Worm (Caenorhabditis elegans): ENCODE measurements around the gene F46F5.16.

F46F5.16 gene

DNA sequence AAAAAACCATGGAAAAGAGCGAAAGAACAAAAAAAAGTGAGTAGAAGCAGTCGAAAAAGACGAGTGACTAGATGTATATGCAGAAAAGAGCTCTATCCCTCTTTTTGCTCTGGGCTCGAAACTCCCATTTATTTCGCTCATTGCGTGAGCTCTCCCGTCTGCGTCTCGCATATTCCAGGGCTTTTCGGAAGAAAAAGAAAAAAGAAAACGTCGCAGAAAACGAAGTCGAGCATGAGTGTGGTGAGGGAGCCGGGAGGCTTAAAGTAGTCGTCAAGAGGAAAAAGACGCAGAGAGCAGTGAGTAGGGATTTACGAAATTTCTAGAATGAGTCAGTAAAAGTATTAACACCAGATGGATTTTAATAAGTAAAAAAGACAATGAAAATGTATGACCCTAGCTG, 27.2 kb upstream of the F46F5.16 start:
- peak; percentile 45 for TF ChIP-seq skn-1 (tag; optimal IDR thresholded peaks at IDR 0.05)
- TF ChIP-seq rnt-1 (tag; optimal IDR thresholded peaks at IDR 0.05), result peak; percentile 28
- peak; percentile 27 for TF ChIP-seq tbx-2 (tag; optimal IDR thresholded peaks at IDR 0.05)
- peak; percentile 61 for TF ChIP-seq fkh-10 (GFP tag; optimal IDR thresholded peaks at IDR 0.05)
- TF ChIP-seq nhr-47 (tag; optimal IDR thresholded peaks at IDR 0.05), result peak; percentile 60
- TF ChIP-seq lin-14 (GFP tag; optimal IDR thresholded peaks at IDR 0.05), result peak; percentile 85
- TF ChIP-seq nhr-11 (tag; optimal IDR thresholded peaks at IDR 0.05), result no peak
- TF ChIP-seq nhr-71 (tag; optimal IDR thresholded peaks at IDR 0.05), result peak; percentile 68
- no peak; the same call in 1 of the 2 replicates for TF ChIP-seq isw-1 (GFP tag; IDR thresholded peaks at IDR 0.05)
- TF ChIP-seq efl-1 (optimal IDR thresholded peaks at IDR 0.05), result peak; percentile 33 to 35
- TF ChIP-seq efl-1 (GFP tag; optimal IDR thresholded peaks at IDR 0.05 in 1 of 2), result peak in 1 of 2 experiments; percentile 81
- TF ChIP-seq unc-98 (GFP tag; IDR thresholded peaks at IDR 0.05), result no peak
- TF ChIP-seq xbp-1 (tag; optimal IDR thresholded peaks at IDR 0.05), result peak; percentile 41
- TF ChIP-seq egl-13 (tag; optimal IDR thresholded peaks at IDR 0.05), result peak; percentile 50
- peak; percentile 36 to 60 (median 60) for TF ChIP-seq ceh-82 (tag; optimal IDR thresholded peaks at IDR 0.05)
- TF ChIP-seq nhr-237 (tag; optimal IDR thresholded peaks at IDR 0.05), result no peak
- peak; percentile 12 for TF ChIP-seq fos-1 (tag; optimal IDR thresholded peaks at IDR 0.05)
- TF ChIP-seq ces-1 (GFP tag; optimal IDR thresholded peaks at IDR 0.05), result no peak
- 0 out of 2 replicates have a peak, but pooled peaks have one; percentile 42 for TF ChIP-seq mab-9 (GFP tag; IDR thresholded peaks at IDR 0.05)
- TF ChIP-seq mep-1 (tag; optimal IDR thresholded peaks at IDR 0.05), result peak; percentile 33
- TF ChIP-seq lin-35 (GFP tag; optimal IDR thresholded peaks at IDR 0.05), result peak in 1 of 2 experiments; percentile 38
- TF ChIP-seq dpl-1 (GFP tag; optimal IDR thresholded peaks at IDR 0.05), result peak in 1 of 3 experiments; percentile 40
- TF ChIP-seq swsn-7 (tag; optimal IDR thresholded peaks at IDR 0.05), result peak; percentile 41
- TF ChIP-seq dsc-1 (tag; optimal IDR thresholded peaks at IDR 0.05), result peak; percentile 78
- TF ChIP-seq fkh-8 (tag; optimal IDR thresholded peaks at IDR 0.05), result peak; percentile 90
- TF ChIP-seq snu-23 (GFP tag; optimal IDR thresholded peaks at IDR 0.05), result peak; percentile 54
- TF ChIP-seq zag-1 (tag; optimal IDR thresholded peaks at IDR 0.05), result peak; percentile 60
- TF ChIP-seq unc-86 (tag; optimal IDR thresholded peaks at IDR 0.05), result peak; percentile 35
- TF ChIP-seq hlh-4 (tag; optimal IDR thresholded peaks at IDR 0.05), result no peak
- TF ChIP-seq lsy-2 (tag; optimal IDR thresholded peaks at IDR 0.05), result peak; percentile 24 to 67

DNA sequence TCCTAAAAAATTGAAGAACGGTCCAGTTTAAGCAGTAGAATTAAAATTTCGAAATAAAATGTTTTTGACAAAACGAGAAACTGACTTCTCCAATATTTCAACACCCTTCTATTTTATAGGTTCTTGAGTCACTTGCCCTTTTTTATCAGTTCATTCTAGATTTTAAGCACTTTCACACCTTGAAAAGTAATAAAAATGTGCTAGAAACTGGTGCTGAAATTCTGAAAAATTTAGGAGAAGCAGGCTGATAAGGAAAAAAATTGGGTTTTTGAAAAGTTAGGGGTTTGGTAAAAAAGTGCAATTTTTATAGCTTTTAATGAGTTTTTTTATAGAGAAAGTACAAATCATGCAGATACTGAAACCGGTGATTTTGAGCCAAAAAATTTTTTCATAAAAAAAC, 26.8 kb upstream of the F46F5.16 start:
- no peak for TF ChIP-seq egl-27 (tag; optimal IDR thresholded peaks at IDR 0.05)

DNA sequence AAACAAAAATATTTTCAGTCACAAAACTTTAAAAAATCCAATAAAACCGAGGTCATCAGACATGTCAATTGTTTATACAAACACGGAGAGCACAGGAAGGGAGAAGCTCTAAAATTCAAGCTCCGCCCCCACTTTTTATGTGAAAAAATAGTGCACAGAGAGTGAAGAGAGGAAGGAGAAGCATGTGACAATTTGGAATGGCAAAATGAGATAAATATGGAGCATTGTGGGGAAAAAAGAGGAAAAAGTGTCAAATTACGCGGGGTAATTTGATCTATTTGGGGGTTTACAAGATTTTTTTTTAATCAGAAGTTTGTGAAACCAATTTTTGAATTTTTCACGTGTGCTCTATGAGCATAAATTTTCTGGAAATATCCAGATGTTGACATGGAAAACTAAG, 24.1 kb upstream of the F46F5.16 start:
- TF ChIP-seq nhr-47 (tag; optimal IDR thresholded peaks at IDR 0.05), result peak; percentile 29
- peak; percentile 24 for TF ChIP-seq fkh-8 (tag; optimal IDR thresholded peaks at IDR 0.05)
- no peak for TF ChIP-seq snpc-4 (tag; optimal IDR thresholded peaks at IDR 0.05)
- TF ChIP-seq nhr-71 (tag; optimal IDR thresholded peaks at IDR 0.05), result peak; percentile 51
- no peak for TF ChIP-seq nhr-76 (tag; optimal IDR thresholded peaks at IDR 0.05)
- TF ChIP-seq nhr-19 (GFP tag; conservative IDR thresholded peaks at IDR 0.05), result no peak; the same call in 1 of the 2 replicates
- no peak for TF ChIP-seq nhr-85 (tag)
- TF ChIP-seq unc-130 (tag; optimal IDR thresholded peaks at IDR 0.05), result no peak
- TF ChIP-seq Y116A8C.19 (tag; optimal IDR thresholded peaks at IDR 0.05; ENCODE audit: borderline replicate concordance), result no peak
- TF ChIP-seq ztf-11 (tag; optimal IDR thresholded peaks at IDR 0.05), result no peak
- no peak for TF ChIP-seq nhr-11 (tag; optimal IDR thresholded peaks at IDR 0.05)
- TF ChIP-seq unc-62 (GFP tag; optimal IDR thresholded peaks at IDR 0.05), result no peak
- no peak for TF ChIP-seq lin-13 (GFP tag; optimal IDR thresholded peaks at IDR 0.05)
- TF ChIP-seq ces-1 (GFP tag; optimal IDR thresholded peaks at IDR 0.05), result no peak
- TF ChIP-seq efl-1 (optimal IDR thresholded peaks at IDR 0.05), result no peak
- TF ChIP-seq efl-1 (GFP tag; optimal IDR thresholded peaks at IDR 0.05 in 1 of 2), result no peak
- TF ChIP-seq nhr-84 (tag; optimal IDR thresholded peaks at IDR 0.05), result no peak
- no peak for TF ChIP-seq fkh-4 (tag; optimal IDR thresholded peaks at IDR 0.05; ENCODE audit: borderline replicate concordance)
- TF ChIP-seq ceh-8 (GFP tag; optimal IDR thresholded peaks at IDR 0.05), result no peak
- TF ChIP-seq ztf-4 (tag; optimal IDR thresholded peaks at IDR 0.05), result no peak
- no peak for TF ChIP-seq mef-2 (tag; optimal IDR thresholded peaks at IDR 0.05)
- no peak for TF ChIP-seq hpl-2 (GFP tag; optimal IDR thresholded peaks at IDR 0.05)
- no peak for TF ChIP-seq F16B12.6 (tag; optimal IDR thresholded peaks at IDR 0.05)
- no peak for TF ChIP-seq unc-30 (tag; optimal IDR thresholded peaks at IDR 0.05)
- TF ChIP-seq fos-1 (tag; optimal IDR thresholded peaks at IDR 0.05), result no peak
- TF ChIP-seq tbx-2 (tag; optimal IDR thresholded peaks at IDR 0.05), result peak; percentile 26
- no peak for TF ChIP-seq isw-1 (GFP tag; IDR thresholded peaks at IDR 0.05)
- no peak for TF ChIP-seq nhr-237 (tag; optimal IDR thresholded peaks at IDR 0.05)
- TF ChIP-seq zag-1 (tag; optimal IDR thresholded peaks at IDR 0.05), result no peak
- no peak for TF ChIP-seq nhr-90 (tag; optimal IDR thresholded peaks at IDR 0.05; ENCODE audit: poor library complexity)

All from whole organism, L1 larva.